Worm (Caenorhabditis elegans): Measurements from ENCODE around the gene mrpl-21.

Gene mrpl-21

DNA sequence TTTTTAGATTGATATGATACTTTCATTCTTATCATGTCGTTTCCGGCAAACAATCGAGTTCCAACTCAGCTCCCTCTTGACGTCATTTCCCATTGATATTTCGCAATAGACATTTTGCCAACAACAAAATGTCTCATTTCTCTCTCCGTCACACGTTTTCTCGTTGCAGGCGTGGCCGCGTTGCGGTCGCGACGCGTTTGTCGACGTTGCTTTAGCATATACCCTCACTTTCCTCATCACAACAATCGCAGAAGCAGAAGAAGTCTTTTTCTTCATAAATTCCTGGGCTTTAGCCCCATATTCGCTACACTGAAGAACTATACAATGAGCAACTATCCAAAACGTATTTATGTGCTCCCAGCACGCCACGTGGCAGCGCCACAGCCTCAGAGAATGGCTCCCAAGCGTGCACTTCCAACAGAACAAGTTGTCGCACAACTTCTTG lies 49.7 kb downstream of the mrpl-21 start, which contains the start of gene xbp-1 (continued):
- TF ChIP-seq hlh-30 (tag; optimal IDR thresholded peaks at IDR 0.05; ENCODE audit: insufficient read depth), result peak; percentile 94
- no peak for TF ChIP-seq daf-12 (tag; optimal IDR thresholded peaks at IDR 0.05)
- peak; percentile 45; the same call in 1 of the 2 replicates for TF ChIP-seq daf-19 (GFP tag; conservative IDR thresholded peaks at IDR 0.05)
- peak; percentile 92 for TF ChIP-seq nhr-28 (tag; optimal IDR thresholded peaks at IDR 0.05)
- TF ChIP-seq zip-2 (tag; optimal IDR thresholded peaks at IDR 0.05), result peak; percentile 78
- TF ChIP-seq dmd-9 (GFP tag; IDR thresholded peaks at IDR 0.05), result peak; percentile 63; the same call in 1 of the 2 replicates
- TF ChIP-seq zag-1 (tag; optimal IDR thresholded peaks at IDR 0.05), result no peak
- TF ChIP-seq saeg-2 (GFP tag; IDR thresholded peaks at IDR 0.05), result no peak; the same call in 1 of the 2 replicates
- TF ChIP-seq lin-39 (tag; optimal IDR thresholded peaks at IDR 0.05), result no peak
- no peak for TF ChIP-seq lim-7 (GFP tag; IDR thresholded peaks at IDR 0.05)
- peak; percentile 79 for TF ChIP-seq nhr-41 (GFP tag; IDR thresholded peaks at IDR 0.05)
- peak; percentile 94 for TF ChIP-seq lin-13 (GFP tag; optimal IDR thresholded peaks at IDR 0.05)
- peak; percentile 99 for TF ChIP-seq aha-1 (tag)
- no peak for TF ChIP-seq lin-29 (GFP tag; IDR thresholded peaks at IDR 0.05)
- peak; percentile 92 for TF ChIP-seq mep-1 (tag; optimal IDR thresholded peaks at IDR 0.05)
- peak; percentile 95 for TF ChIP-seq pqm-1 (tag; optimal IDR thresholded peaks at IDR 0.05)
- TF ChIP-seq zfp-3 (GFP tag; conservative IDR thresholded peaks at IDR 0.05), result peak; percentile 84
- TF ChIP-seq mdt-29 (GFP tag; IDR thresholded peaks at IDR 0.05), result peak; percentile 49; the same call in 1 of the 2 replicates
- peak; percentile 90 for TF ChIP-seq mes-2 (tag; optimal IDR thresholded peaks at IDR 0.05; ENCODE audit: poor library complexity, severe bottlenecking)
- TF ChIP-seq Y105C5A.15 (GFP tag; IDR thresholded peaks at IDR 0.05), result no peak
- peak; percentile 88 for TF ChIP-seq T20F7.1 (GFP tag; optimal IDR thresholded peaks at IDR 0.05)
- TF ChIP-seq unc-39 (tag; optimal IDR thresholded peaks at IDR 0.05), result no peak
- no peak for TF ChIP-seq F10B5.3 (tag; optimal IDR thresholded peaks at IDR 0.05)
- TF ChIP-seq arid-1 (GFP tag; conservative IDR thresholded peaks at IDR 0.05), result no peak
- peak in 1 of 2 experiments; percentile 86 for TF ChIP-seq unc-62 (GFP tag; optimal IDR thresholded peaks at IDR 0.05 in 1 of 2)
- no peak for TF ChIP-seq unc-62 (tag; optimal IDR thresholded peaks at IDR 0.05)
- TF ChIP-seq F37D6.2 (tag; optimal IDR thresholded peaks at IDR 0.05), result peak; percentile 64
- no peak for TF ChIP-seq nhr-76 (tag; optimal IDR thresholded peaks at IDR 0.05)
- TF ChIP-seq nhr-111 (GFP tag; optimal IDR thresholded peaks at IDR 0.05), result no peak
- peak; percentile 97 for TF ChIP-seq mxl-3 (GFP tag; optimal IDR thresholded peaks at IDR 0.05)
- TF ChIP-seq ZK546.5 (tag; optimal IDR thresholded peaks at IDR 0.05), result no peak
- TF ChIP-seq ztf-11 (tag; optimal IDR thresholded peaks at IDR 0.05), result no peak
- no peak for TF ChIP-seq Y5F2A.4 (GFP tag; optimal IDR thresholded peaks at IDR 0.05)
- TF ChIP-seq nhr-42 (GFP tag; IDR thresholded peaks at IDR 0.05), result 0 out of 2 replicates have a peak, but pooled peaks have one; percentile 64
- no peak for TF ChIP-seq nhr-237 (tag; optimal IDR thresholded peaks at IDR 0.05)
- TF ChIP-seq hmg-1.1 (GFP tag; IDR thresholded peaks at IDR 0.05), result peak; percentile 75
- TF ChIP-seq unc-130 (GFP tag; optimal IDR thresholded peaks at IDR 0.05), result no peak
- peak; percentile 76 for TF ChIP-seq fkh-10 (GFP tag; optimal IDR thresholded peaks at IDR 0.05)
- peak; percentile 51 to 87 for TF ChIP-seq hif-1 (tag; optimal IDR thresholded peaks at IDR 0.05)
- peak; percentile 74 for TF ChIP-seq ztf-7 (tag; optimal IDR thresholded peaks at IDR 0.05)

Data from whole organism, L4 larva.